Worm (Caenorhabditis elegans) whole organism, L3 larva: ENCODE measurements around the gene spe-45.
A peak's percentile ranks its signal among the peaks of the same experiment; 100 is the strongest.

Experiments
- R02D3.7 ChIP-seq: fragments of 150-350 bp; optimal IDR thresholded peaks from 2 replicates; lab custom pipeline; 2014; ENCODE audit warnings: missing biosample characterization, missing genetic modification characterization
- ZK546.5 ChIP-seq: sonication (generic microtip); optimal IDR thresholded peaks from 2 replicates; lab custom pipeline; 2017; ENCODE audit warnings: missing biosample characterization, missing genetic modification characterization
- aly-2 ChIP-seq: fragments of 150-350 bp; optimal IDR thresholded peaks from 2 replicates; lab custom pipeline; 2014; ENCODE audit warnings: missing biosample characterization, missing genetic modification characterization
- ama-1 ChIP-seq: fragments of 150-350 bp; optimal IDR thresholded peaks from 2 replicates; lab custom pipeline; 2018
- ceh-28 ChIP-seq: fragments of 150-350 bp; optimal IDR thresholded peaks from 2 replicates; lab custom pipeline; 2014; ENCODE audit warnings: missing biosample characterization, missing genetic modification reagents, missing genetic modification characterization
- ceh-82 ChIP-seq: fragments of 150-350 bp; optimal IDR thresholded peaks from 2 replicates; lab custom pipeline; 2014; ENCODE audit warnings: missing biosample characterization, missing genetic modification characterization
- daf-12 ChIP-seq: fragments of 150-350 bp; optimal IDR thresholded peaks from 2 replicates; lab custom pipeline; 2014; ENCODE audit warnings: missing biosample characterization, missing genetic modification reagents, missing genetic modification characterization
- egl-27 ChIP-seq: sonication (generic microtip); optimal IDR thresholded peaks from 4 replicates; lab custom pipeline; 2017; ENCODE audit warnings: missing biosample characterization, missing genetic modification reagents, missing genetic modification characterization
- egl-5 ChIP-seq: fragments of 150-350 bp; optimal IDR thresholded peaks from 2 replicates; lab custom pipeline; 2017; ENCODE audit warnings: missing biosample characterization, missing genetic modification reagents, missing genetic modification characterization, inconsistent platforms
- elt-1 ChIP-seq: fragments of 150-350 bp; optimal IDR thresholded peaks from 2 replicates; lab custom pipeline; 2014; ENCODE audit warnings: missing biosample characterization, missing genetic modification characterization
- elt-2 ChIP-seq: sonication (generic microtip); optimal IDR thresholded peaks from 2 replicates; lab custom pipeline; 2016; ENCODE audit warnings: missing genetic modification reagents, mild to moderate bottlenecking, missing genetic modification characterization, missing compliant biosample characterization
- elt-3 ChIP-seq, 3 experiments: fragments of 150-350 bp in 1 of 3; sonication (generic microtip) in 2 of 3; optimal IDR thresholded peaks; 2 replicates in 2 of 3; 4 replicates in 1 of 3; lab custom pipeline; 2014 to 2017; ENCODE audit warnings: missing biosample characterization in 3 of 3, missing genetic modification characterization in 3 of 3
- fkh-10 ChIP-seq: sonication (generic microtip); optimal IDR thresholded peaks from 2 replicates; lab custom pipeline; 2017; ENCODE audit warnings: missing biosample characterization, missing genetic modification reagents, missing genetic modification characterization
- fos-1 ChIP-seq: fragments of 150-350 bp; optimal IDR thresholded peaks from 2 replicates; lab custom pipeline; 2014; ENCODE audit warnings: missing biosample characterization, missing genetic modification characterization
- hmg-11 ChIP-seq: sonication (generic microtip); optimal IDR thresholded peaks from 2 replicates; lab custom pipeline; 2016; ENCODE audit warnings: missing genetic modification characterization, missing compliant biosample characterization
- lin-15B ChIP-seq: fragments of 150-350 bp; optimal IDR thresholded peaks from 2 replicates; lab custom pipeline; 2014; ENCODE audit warnings: missing biosample characterization, missing genetic modification characterization
- lin-39 ChIP-seq: fragments of 150-350 bp; optimal IDR thresholded peaks from 2 replicates; lab custom pipeline; 2018; ENCODE audit warnings: missing biosample characterization, missing genetic modification reagents, missing genetic modification characterization
- lsy-12 ChIP-seq: sonication (generic microtip); optimal IDR thresholded peaks from 2 replicates; lab custom pipeline; 2016; ENCODE audit warnings: mild to moderate bottlenecking, missing genetic modification characterization, missing compliant biosample characterization
- mdl-1 ChIP-seq: fragments of 150-350 bp; optimal IDR thresholded peaks from 2 replicates; lab custom pipeline; 2014; ENCODE audit warnings: missing biosample characterization, missing genetic modification characterization
- mml-1 ChIP-seq: fragments of 150-350 bp; sonication (generic microtip); optimal IDR thresholded peaks from 3 replicates; lab custom pipeline; 2014; ENCODE audit warnings: missing biosample characterization, missing genetic modification characterization
- nfya-1 ChIP-seq: sonication (generic microtip); optimal IDR thresholded peaks from 2 replicates; lab custom pipeline; 2017; ENCODE audit warnings: missing genetic modification characterization, mild to moderate bottlenecking, missing compliant biosample characterization, antibody characterized with exemption, moderate library complexity; ENCODE audit not compliant: insufficient read depth
- nhr-11 ChIP-seq: fragments of 150-350 bp; optimal IDR thresholded peaks from 2 replicates; lab custom pipeline; 2014; ENCODE audit warnings: missing biosample characterization, missing genetic modification characterization
- nhr-12 ChIP-seq: fragments of 150-350 bp; optimal IDR thresholded peaks from 2 replicates; lab custom pipeline; 2014; ENCODE audit warnings: missing biosample characterization, missing genetic modification characterization
- nhr-23 ChIP-seq: fragments of 150-350 bp; optimal IDR thresholded peaks from 2 replicates; lab custom pipeline; 2014; ENCODE audit warnings: missing biosample characterization, missing genetic modification reagents, missing genetic modification characterization
- nhr-237 ChIP-seq: fragments of 150-350 bp; optimal IDR thresholded peaks from 2 replicates; lab custom pipeline; 2014; ENCODE audit warnings: missing biosample characterization, missing genetic modification characterization
- nhr-25 ChIP-seq: sonication (generic microtip); optimal IDR thresholded peaks from 2 replicates; lab custom pipeline; 2017; ENCODE audit warnings: missing biosample characterization, missing genetic modification characterization
- nhr-28 ChIP-seq: fragments of 150-350 bp; optimal IDR thresholded peaks from 2 replicates; lab custom pipeline; 2014; ENCODE audit warnings: missing biosample characterization, missing genetic modification characterization
- nhr-43 ChIP-seq: sonication (generic microtip); optimal IDR thresholded peaks from 2 replicates; lab custom pipeline; 2016; ENCODE audit warnings: mild to moderate bottlenecking, missing genetic modification characterization, missing compliant biosample characterization; ENCODE audit not compliant: poor library complexity, severe bottlenecking
- nhr-67 ChIP-seq: fragments of 150-350 bp; optimal IDR thresholded peaks from 2 replicates; lab custom pipeline; 2014; ENCODE audit warnings: missing biosample characterization, missing genetic modification characterization
- nhr-76 ChIP-seq: fragments of 150-350 bp; sonication (generic microtip); optimal IDR thresholded peaks from 5 replicates; lab custom pipeline; 2014; ENCODE audit warnings: missing biosample characterization, missing genetic modification characterization
- nhr-77 ChIP-seq: fragments of 150-350 bp; optimal IDR thresholded peaks from 2 replicates; lab custom pipeline; 2014; ENCODE audit warnings: missing biosample characterization, missing genetic modification characterization
- pha-4 ChIP-seq: fragments of 150-350 bp; optimal IDR thresholded peaks from 2 replicates; lab custom pipeline; 2014; ENCODE audit warnings: missing biosample characterization, missing genetic modification reagents, missing genetic modification characterization
- pqm-1 ChIP-seq: fragments of 150-350 bp; optimal IDR thresholded peaks from 2 replicates; lab custom pipeline; 2017; ENCODE audit warnings: missing biosample characterization, missing genetic modification characterization, inconsistent platforms
- sea-2 ChIP-seq: fragments of 150-350 bp; sonication (generic microtip); optimal IDR thresholded peaks from 4 replicates; lab custom pipeline; 2014; ENCODE audit warnings: missing biosample characterization, missing genetic modification reagents, missing genetic modification characterization
- skn-1 ChIP-seq: fragments of 150-350 bp; optimal IDR thresholded peaks from 2 replicates; lab custom pipeline; 2014; ENCODE audit warnings: missing biosample characterization, missing genetic modification characterization
- snpc-4 ChIP-seq: fragments of 150-350 bp; optimal IDR thresholded peaks from 2 replicates; lab custom pipeline; 2014; ENCODE audit warnings: missing biosample characterization, missing genetic modification characterization
- tbx-2 ChIP-seq: sonication (generic microtip); optimal IDR thresholded peaks from 2 replicates; lab custom pipeline; 2016; ENCODE audit warnings: mild to moderate bottlenecking, missing genetic modification characterization, missing compliant biosample characterization
- unc-39 ChIP-seq: sonication (generic microtip); optimal IDR thresholded peaks from 4 replicates; lab custom pipeline; 2017; ENCODE audit warnings: missing biosample characterization, missing genetic modification characterization
- unc-62 ChIP-seq: fragments of 150-350 bp; sonication (generic microtip); optimal IDR thresholded peaks from 4 replicates; lab custom pipeline; 2014; ENCODE audit warnings: missing biosample characterization, missing genetic modification reagents, missing genetic modification characterization
- zag-1 ChIP-seq: fragments of 150-350 bp; optimal IDR thresholded peaks from 2 replicates; lab custom pipeline; 2014; ENCODE audit warnings: missing biosample characterization, missing genetic modification characterization
- ztf-11 ChIP-seq: fragments of 150-350 bp; optimal IDR thresholded peaks from 2 replicates; lab custom pipeline; 2014; ENCODE audit warnings: missing biosample characterization, missing genetic modification characterization
- ztf-4 ChIP-seq: fragments of 150-350 bp; optimal IDR thresholded peaks from 2 replicates; lab custom pipeline; 2014; ENCODE audit warnings: missing biosample characterization, missing genetic modification characterization

The spe-45 gene

DNA sequence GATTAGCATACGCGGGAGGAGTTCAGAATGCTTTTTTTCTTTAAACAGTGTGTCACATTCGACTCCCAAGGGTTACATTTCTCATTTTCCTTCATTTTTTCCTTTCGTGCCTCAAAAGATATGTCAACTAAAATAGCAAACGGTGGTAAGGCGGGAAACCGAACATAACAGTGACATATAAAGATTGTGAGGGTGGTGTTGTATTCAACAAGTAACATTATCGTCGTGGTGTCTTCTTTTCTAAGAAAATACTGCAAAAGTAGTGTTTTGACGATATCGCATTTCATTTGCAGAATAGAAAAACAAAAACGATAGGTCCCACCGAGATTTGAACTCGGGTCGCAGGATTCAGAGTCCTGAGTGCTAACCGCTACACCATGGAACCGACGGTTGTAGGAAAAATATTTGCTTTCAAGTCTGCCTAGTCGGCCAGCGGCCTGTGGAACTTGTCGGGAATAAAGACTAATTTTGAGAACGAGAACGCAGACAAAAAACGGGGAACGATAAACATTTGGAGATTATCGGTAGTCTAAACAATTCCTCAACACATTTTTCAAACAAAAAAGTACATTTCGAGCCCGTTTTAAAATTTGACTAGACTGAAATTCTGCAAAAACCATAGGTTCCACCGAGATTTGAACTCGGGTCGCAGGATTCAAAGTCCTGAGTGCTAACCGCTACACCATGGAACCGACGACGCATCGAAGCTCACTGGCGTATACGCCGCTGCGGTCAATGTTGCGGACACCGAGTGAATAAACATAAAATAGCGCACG, 26.9 kb upstream of the spe-45 start:
- peak; percentile 26 for TF ChIP-seq elt-2 (tag; lab: Kevin White, UChicago)
- TF ChIP-seq R02D3.7 (tag; lab: Kevin White, UChicago), result no peak
- TF ChIP-seq hmg-11, result peak; percentile 35

DNA sequence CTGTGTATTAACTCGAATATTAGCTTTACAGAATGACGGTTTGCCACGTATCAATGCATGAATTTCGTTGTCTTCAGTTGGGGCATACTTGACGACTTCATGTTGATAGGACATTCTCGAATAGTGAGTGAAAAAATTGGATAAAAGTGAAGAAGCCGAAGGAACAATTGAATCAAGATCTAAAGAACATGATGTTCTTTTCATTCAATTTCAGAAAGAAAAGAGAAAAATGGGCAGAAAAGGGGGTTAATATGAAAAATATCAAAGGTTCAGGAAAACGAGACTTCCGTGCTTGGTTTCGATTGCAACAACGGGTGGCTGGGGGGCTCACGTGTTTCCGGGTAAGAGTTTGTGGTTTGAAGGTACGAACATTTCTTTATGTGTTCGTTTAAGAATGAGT, 24.7 kb upstream of the spe-45 start:
- TF ChIP-seq fkh-10 (GFP tag; lab: Kevin White, UChicago) (peak; percentile 71), skn-1 (tag; lab: Kevin White, UChicago) (no peak)

DNA sequence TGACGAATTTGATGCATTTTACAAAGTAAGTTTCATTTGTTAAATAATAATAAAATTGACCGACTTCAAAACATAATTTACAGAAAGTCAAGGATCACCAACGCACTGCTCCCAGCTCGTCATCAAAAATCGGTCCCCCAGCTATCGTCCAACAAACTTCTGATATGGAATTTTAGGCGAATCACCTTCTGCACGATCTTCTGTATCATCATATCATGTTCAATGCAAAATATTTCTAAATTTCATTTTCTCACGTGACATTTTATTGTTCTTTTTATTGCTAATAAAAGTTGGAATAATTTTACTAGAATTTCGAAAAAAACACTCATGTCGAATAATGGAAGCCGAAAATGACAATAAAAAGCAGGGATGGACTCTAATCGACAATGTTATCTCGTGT, 20.3 kb upstream of the spe-45 start, which contains the start of gene acl-13:
Gene acl-13, plus strand, starts transcription at position 301 of the 400 bp plus-strand sequence.
- TF ChIP-seq tbx-2, result no peak

DNA sequence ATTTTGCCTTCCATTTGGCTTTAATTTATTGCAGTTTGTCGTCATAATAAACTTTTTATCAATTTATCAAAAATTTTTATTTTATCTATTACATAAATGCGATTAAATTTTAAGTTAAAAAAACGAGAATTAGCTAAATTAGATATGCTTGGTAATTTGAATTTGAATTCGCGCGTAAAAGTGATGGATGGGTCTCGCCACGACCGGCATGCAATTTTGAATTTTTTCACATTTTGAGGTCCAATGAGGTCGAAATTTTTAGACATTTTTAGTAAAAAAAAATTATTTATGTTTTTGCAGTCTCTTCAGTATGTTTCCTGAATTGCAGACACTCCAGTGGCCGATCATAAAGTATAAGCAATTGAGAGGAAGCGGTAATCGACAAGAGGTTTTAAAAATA, 18.7 kb upstream of the spe-45 start, which contains the start of gene dsb-1:
Gene dsb-1, plus strand, starts transcription at position 301 of the 400 bp plus-strand sequence.
- no peak for TF ChIP-seq mdl-1 (tag; lab: Kevin White, UChicago)
- no peak for TF ChIP-seq ceh-82 (tag; lab: Kevin White, UChicago)
- TF ChIP-seq nhr-23 (tag; lab: Kevin White, UChicago), result no peak
- no peak for TF ChIP-seq elt-1 (tag; lab: Kevin White, UChicago)
- TF ChIP-seq ceh-28 (tag; lab: Kevin White, UChicago), result no peak
- TF ChIP-seq nhr-11, result no peak
- TF ChIP-seq mml-1 (tag; lab: Kevin White, UChicago), result no peak
- no peak for TF ChIP-seq fos-1

DNA sequence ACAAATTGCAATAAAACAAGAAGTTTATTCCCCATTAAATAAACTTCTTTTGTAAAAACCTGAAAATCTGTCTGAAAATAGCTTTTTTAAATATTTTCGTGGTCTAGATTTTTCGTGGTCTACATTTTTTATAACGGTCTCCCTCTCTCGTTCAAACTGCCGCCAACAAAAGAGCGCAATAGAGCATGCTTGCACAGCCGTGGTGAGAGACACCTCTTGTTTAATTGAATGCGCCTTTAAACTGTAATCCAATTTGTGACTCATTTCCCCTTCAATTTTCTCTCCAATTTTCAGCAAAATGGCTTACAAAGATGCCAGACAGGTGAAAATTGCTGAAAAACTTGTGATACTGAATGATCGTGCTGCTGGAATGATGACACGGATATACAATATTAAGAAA, 14.2 kb upstream of the spe-45 start, which contains the start of gene gex-3:
Gene gex-3, plus strand, starts transcription at position 295 of the 400 bp plus-strand sequence.
- TF ChIP-seq mdl-1 (tag; lab: Kevin White, UChicago) (no peak), ztf-4 (tag; lab: Kevin White, UChicago) (no peak), elt-2 (tag; lab: Kevin White, UChicago) (peak; percentile 48), pqm-1 (tag; lab: Kevin White, UChicago) (peak; percentile 63), fkh-10 (GFP tag; lab: Kevin White, UChicago) (peak; percentile 81), ceh-82 (tag; lab: Kevin White, UChicago) (peak; percentile 6), sea-2 (no peak), ama-1 (lab: Kevin White, UChicago) (peak; percentile 3), egl-27 (tag; lab: Kevin White, UChicago) (no peak), nhr-25 (tag; lab: Kevin White, UChicago) (peak; percentile 89), hmg-11 (peak; percentile 57), unc-62 (no peak), egl-5 (tag; lab: Kevin White, UChicago) (peak; percentile 91), lin-15B (tag; lab: Kevin White, UChicago) (peak; percentile 97), tbx-2 (no peak), ztf-11 (tag; lab: Kevin White, UChicago) (no peak), zag-1 (tag; lab: Kevin White, UChicago) (no peak), nhr-77 (tag; lab: Kevin White, UChicago) (no peak), unc-39 (tag; lab: Kevin White, UChicago) (no peak), ceh-28 (tag; lab: Kevin White, UChicago) (peak; percentile 46), nfya-1 (tag; lab: Kevin White, UChicago) (peak; percentile 92), nhr-67 (tag; lab: Kevin White, UChicago) (no peak), daf-12 (tag; lab: Kevin White, UChicago) (no peak), elt-3 (tag; optimal IDR thresholded peaks at IDR 0.05; lab: Kevin White, UChicago) (no peak), ZK546.5 (tag; lab: Kevin White, UChicago) (no peak), nhr-11 (peak; percentile 9), nhr-23 (tag; lab: Kevin White, UChicago) (peak; percentile 85), R02D3.7 (tag; lab: Kevin White, UChicago) (peak; percentile 55), nhr-237 (tag; lab: Kevin White, UChicago) (no peak), lsy-12 (tag; lab: Kevin White, UChicago) (no peak), elt-1 (tag; lab: Kevin White, UChicago) (no peak), snpc-4 (tag; lab: Kevin White, UChicago) (peak; percentile 66), nhr-12 (tag; lab: Kevin White, UChicago) (no peak), nhr-28 (tag; lab: Kevin White, UChicago) (no peak), pha-4 (tag; lab: Kevin White, UChicago) (no peak), aly-2 (tag; lab: Kevin White, UChicago) (no peak), nhr-76 (tag; lab: Kevin White, UChicago) (no peak), nhr-43 (tag; lab: Kevin White, UChicago) (peak; percentile 64), skn-1 (tag; lab: Kevin White, UChicago) (peak; percentile 37), mml-1 (tag; lab: Kevin White, UChicago) (no peak), lin-39 (tag; lab: Kevin White, UChicago) (peak; percentile 98), fos-1 (no peak)
